Fruit fly (Drosophila melanogaster) whole organism, embryonic: ENCODE results near the gene Pink1.
A peak's percentile ranks its signal among the peaks of the same experiment; 100 is the strongest.

ENCODE experiments used
- CG10321 ChIP-seq: fragments of 200-800 bp; sonication (Bioruptor generic); IDR thresholded peaks from 2 replicates; pipeline ENCODE4 v1.3.6; 2022; ENCODE audit warnings: missing biosample characterization, missing genetic modification characterization
- CG10979 ChIP-seq: fragments of 200-800 bp; sonication (Bioruptor generic); optimal IDR thresholded peaks from 2 replicates; lab custom pipeline; 2018; ENCODE audit warnings: missing biosample characterization, mild to moderate bottlenecking, missing genetic modification characterization, moderate library complexity
- CG11504 ChIP-seq: fragments of 200-800 bp; sonication (Bioruptor generic); optimal IDR thresholded peaks from 3 replicates; lab custom pipeline; 2019; ENCODE audit warnings: missing biosample characterization, mild to moderate bottlenecking, missing genetic modification characterization, moderate library complexity
- CG12104 ChIP-seq: fragments of 200-800 bp; sonication (Bioruptor generic); optimal IDR thresholded peaks from 3 replicates; lab custom pipeline; 2016; ENCODE audit warnings: missing biosample characterization, missing genetic modification characterization
- CG12155 ChIP-seq: fragments of 200-800 bp; sonication (Bioruptor generic); optimal IDR thresholded peaks from 3 replicates; lab custom pipeline; 2016; ENCODE audit warnings: missing biosample characterization, missing genetic modification characterization
- CG15011 ChIP-seq: fragments of 200-800 bp; sonication (Bioruptor generic); optimal IDR thresholded peaks from 3 replicates; lab custom pipeline; 2018; ENCODE audit warnings: missing biosample characterization, mild to moderate bottlenecking, missing genetic modification characterization
- CG15514 ChIP-seq: fragments of 200-800 bp; sonication (Bioruptor generic); optimal IDR thresholded peaks from 3 replicates; lab custom pipeline; 2017; ENCODE audit warnings: missing biosample characterization, missing genetic modification characterization, mild to moderate bottlenecking, moderate library complexity, missing genetic modification reagents
- CG16813 ChIP-seq: fragments of 200-800 bp; sonication (Bioruptor generic); IDR thresholded peaks from 3 replicates; pipeline ENCODE4 v1.3.6; 2022; ENCODE audit warnings: missing biosample characterization, missing genetic modification characterization; ENCODE audit not compliant: partially characterized antibody
- CG17612 ChIP-seq: fragments of 200-800 bp; sonication (Bioruptor generic); IDR thresholded peaks from 2 replicates; pipeline ENCODE4 v1.3.6; 2022; ENCODE audit warnings: missing biosample characterization, missing genetic modification characterization
- CG2712 ChIP-seq: fragments of 200-800 bp; optimal IDR thresholded peaks from 3 replicates; lab custom pipeline; 2019; ENCODE audit warnings: missing biosample characterization, mild to moderate bottlenecking, missing genetic modification characterization, moderate library complexity
- CG3065 ChIP-seq: fragments of 200-800 bp; sonication (Bioruptor generic); optimal IDR thresholded peaks from 2 replicates; lab custom pipeline; 2016; ENCODE audit warnings: missing biosample characterization, missing genetic modification characterization
- CG32532 ChIP-seq: fragments of 200-800 bp; sonication (Bioruptor generic); IDR thresholded peaks from 2 replicates; pipeline ENCODE4 v1.3.6; 2022; ENCODE audit warnings: missing biosample characterization, missing genetic modification characterization
- CG3407 ChIP-seq: fragments of 200-800 bp; sonication (Bioruptor generic); optimal IDR thresholded peaks from 2 replicates; lab custom pipeline; 2018; ENCODE audit warnings: missing biosample characterization, mild to moderate bottlenecking, missing genetic modification characterization
- CG3726 ChIP-seq: fragments of 200-800 bp; sonication (Bioruptor generic); IDR thresholded peaks from 3 replicates; pipeline ENCODE4, ENCODE4 v1.3.6; 2022; ENCODE audit warnings: missing biosample characterization, missing genetic modification characterization
- CG3995 ChIP-seq: fragments of 200-800 bp; sonication (Bioruptor generic); optimal IDR thresholded peaks from 3 replicates; lab custom pipeline; 2016; ENCODE audit warnings: missing biosample characterization, missing genetic modification characterization
- CG43689 ChIP-seq: fragments of 200-800 bp; sonication (Bioruptor generic); IDR thresholded peaks from 2 replicates; pipeline ENCODE4 v1.3.6; 2022; ENCODE audit warnings: missing biosample characterization, missing genetic modification characterization
- CG4820 ChIP-seq: fragments of 200-800 bp; sonication (Bioruptor generic); optimal IDR thresholded peaks from 3 replicates; lab custom pipeline; 2016; ENCODE audit warnings: missing biosample characterization, missing genetic modification characterization
- CG7745 ChIP-seq: fragments of 200-800 bp; sonication (Bioruptor generic); optimal IDR thresholded peaks from 2 replicates; lab custom pipeline; 2018; ENCODE audit warnings: missing biosample characterization, mild to moderate bottlenecking, missing genetic modification characterization, moderate library complexity
- CG7839 ChIP-seq: fragments of 200-800 bp; sonication (Bioruptor generic); optimal IDR thresholded peaks from 3 replicates; lab custom pipeline; 2018; ENCODE audit warnings: missing biosample characterization, mild to moderate bottlenecking, missing genetic modification characterization, moderate library complexity
- CG7987 ChIP-seq: fragments of 200-800 bp; sonication (Bioruptor generic); optimal IDR thresholded peaks from 2 replicates; lab custom pipeline; 2018; ENCODE audit warnings: missing biosample characterization, mild to moderate bottlenecking, missing genetic modification characterization, moderate library complexity
- CG9609 ChIP-seq: fragments of 200-800 bp; sonication (Bioruptor generic); optimal IDR thresholded peaks from 3 replicates; lab custom pipeline; 2016; ENCODE audit warnings: missing biosample characterization, missing genetic modification characterization
- CG9932 ChIP-seq: fragments of 200-800 bp; sonication (Bioruptor generic); IDR thresholded peaks from 2 replicates; pipeline ENCODE4 v1.3.6; 2022; ENCODE audit warnings: missing biosample characterization, missing genetic modification characterization
- CHES-1-like ChIP-seq: fragments of 200-800 bp; sonication (Bioruptor generic); optimal IDR thresholded peaks from 2 replicates; lab custom pipeline; 2016; ENCODE audit warnings: missing biosample characterization, missing genetic modification characterization
- E2f1 ChIP-seq: fragments of 200-800 bp; sonication (Bioruptor generic); IDR thresholded peaks from 2 replicates; pipeline ENCODE4 v1.3.6; 2022; ENCODE audit warnings: missing biosample characterization, missing genetic modification characterization
- ERR ChIP-seq: fragments of 200-800 bp; sonication (Bioruptor generic); optimal IDR thresholded peaks from 2 replicates; lab custom pipeline; 2016; ENCODE audit warnings: missing biosample characterization, missing genetic modification characterization
- Gug ChIP-seq: fragments of 200-800 bp; sonication (Bioruptor generic); IDR thresholded peaks from 4 replicates; pipeline ENCODE4 v1.3.6; 2022; ENCODE audit warnings: missing biosample characterization, missing genetic modification characterization
- MTF-1 ChIP-seq: fragments of 200-800 bp; sonication (Bioruptor generic); optimal IDR thresholded peaks from 2 replicates; lab custom pipeline; 2018; ENCODE audit warnings: missing biosample characterization, mild to moderate bottlenecking, missing genetic modification characterization, borderline replicate concordance
- NK7.1 ChIP-seq: fragments of 200-800 bp; sonication (Bioruptor generic); optimal IDR thresholded peaks from 3 replicates; lab custom pipeline; 2016; ENCODE audit warnings: missing biosample characterization, missing genetic modification characterization
- Nf-YA ChIP-seq: fragments of 200-800 bp; sonication (Bioruptor generic); IDR thresholded peaks from 2 replicates; pipeline ENCODE4 v1.3.6; 2022; ENCODE audit warnings: missing biosample characterization, missing genetic modification characterization
- Pdp1 ChIP-seq, 2 experiments: fragments of 200-800 bp; sonication (Bioruptor generic); optimal IDR thresholded peaks; 3 replicates each; lab custom pipeline; 2016; ENCODE audit warnings: missing biosample characterization in 2 of 2, missing genetic modification characterization in 2 of 2, mild to moderate bottlenecking in 1 of 2, moderate library complexity in 1 of 2
- Sin3A ChIP-seq: fragments of >200 bp; optimal IDR thresholded peaks from 2 replicates; lab custom pipeline; 2018
- btn ChIP-seq: fragments of 200-800 bp; sonication (Bioruptor generic); optimal IDR thresholded peaks from 2 replicates; lab custom pipeline; 2016; ENCODE audit warnings: missing biosample characterization, missing genetic modification characterization
- cato ChIP-seq: fragments of 200-800 bp; sonication (Bioruptor generic); optimal IDR thresholded peaks from 2 replicates; lab custom pipeline; 2016; ENCODE audit warnings: missing biosample characterization, missing genetic modification characterization, borderline replicate concordance
- crol ChIP-seq: fragments of 200-800 bp; sonication (Bioruptor generic); IDR thresholded peaks from 2 replicates; pipeline ENCODE4 v1.3.6; 2022; ENCODE audit warnings: missing biosample characterization, missing genetic modification characterization
- dmrt11E ChIP-seq: fragments of 200-800 bp; sonication (Bioruptor generic); optimal IDR thresholded peaks from 3 replicates; lab custom pipeline; 2018; ENCODE audit warnings: missing biosample characterization, mild to moderate bottlenecking, missing genetic modification characterization, moderate library complexity
- dmrt99B ChIP-seq: fragments of 200-800 bp; sonication (Bioruptor generic); optimal IDR thresholded peaks from 2 replicates; lab custom pipeline; 2018; ENCODE audit warnings: missing biosample characterization, mild to moderate bottlenecking, missing genetic modification characterization, moderate library complexity
- fu2 ChIP-seq: fragments of 200-800 bp; sonication (Bioruptor generic); optimal IDR thresholded peaks from 2 replicates; lab custom pipeline; 2016; ENCODE audit warnings: missing biosample characterization, missing genetic modification characterization
- gsb ChIP-seq: fragments of 200-800 bp; sonication (Bioruptor generic); IDR thresholded peaks from 2 replicates; pipeline ENCODE4 v1.3.6; 2022; ENCODE audit warnings: missing biosample characterization, missing genetic modification characterization
- h ChIP-seq: fragments of >200 bp; optimal IDR thresholded peaks from 2 replicates; lab custom pipeline; 2017
- lbe ChIP-seq: fragments of 200-800 bp; sonication (Bioruptor generic); optimal IDR thresholded peaks from 2 replicates; lab custom pipeline; 2016; ENCODE audit warnings: missing biosample characterization, mild to moderate bottlenecking, missing genetic modification characterization
- phol ChIP-seq: fragments of 200-800 bp; sonication (Bioruptor generic); optimal IDR thresholded peaks from 3 replicates; lab custom pipeline; 2018; ENCODE audit warnings: missing biosample characterization, mild to moderate bottlenecking, missing genetic modification characterization, moderate library complexity
- rib ChIP-seq: fragments of 200-800 bp; sonication (Bioruptor generic); IDR thresholded peaks from 2 replicates; pipeline ENCODE4 v1.3.6; 2022; ENCODE audit warnings: missing biosample characterization, missing genetic modification characterization
- run ChIP-seq: fragments of 200-800 bp; sonication (Bioruptor generic); optimal IDR thresholded peaks from 3 replicates; lab custom pipeline; 2018; ENCODE audit warnings: missing biosample characterization, mild to moderate bottlenecking, missing genetic modification characterization
- seq ChIP-seq: fragments of 200-800 bp; sonication (Bioruptor generic); IDR thresholded peaks from 2 replicates; pipeline ENCODE4 v1.3.6; 2022; ENCODE audit warnings: missing biosample characterization, missing genetic modification characterization
- shn ChIP-seq: fragments of 200-800 bp; sonication (Bioruptor generic); optimal IDR thresholded peaks from 3 replicates; lab custom pipeline; 2016; ENCODE audit warnings: missing biosample characterization, missing genetic modification characterization
- so ChIP-seq: fragments of 200-800 bp; sonication (Bioruptor generic); IDR thresholded peaks from 3 replicates; pipeline ENCODE4 v1.3.6; 2022; ENCODE audit warnings: missing biosample characterization, missing genetic modification characterization
- ssp ChIP-seq: fragments of 200-800 bp; sonication (Bioruptor generic); IDR thresholded peaks from 2 replicates; pipeline ENCODE4 v1.3.6; 2022; ENCODE audit warnings: missing biosample characterization, missing genetic modification characterization
- ttk ChIP-seq: fragments of 200-800 bp; sonication (Bioruptor generic); IDR thresholded peaks from 2 replicates; pipeline ENCODE4 v2.1.2; 2022; ENCODE audit warnings: missing biosample characterization, missing genetic modification characterization
- z ChIP-seq: fragments of 200-800 bp; sonication (Bioruptor generic); IDR thresholded peaks from 3 replicates; pipeline ENCODE4 v1.3.6; 2022; ENCODE audit warnings: missing biosample characterization, missing genetic modification characterization
- zfh1 ChIP-seq: fragments of 200-800 bp; sonication (Bioruptor generic); IDR thresholded peaks from 3 replicates; pipeline ENCODE4 v1.3.6; 2022; ENCODE audit warnings: missing biosample characterization, missing genetic modification characterization

Pink1 gene

dm6 chrX:6678635-6679501, 4.7 kb upstream of the Pink1 start, which contains the start of gene ND-ASHI (continued):
- peak; percentile 75 for TF ChIP-seq run (tag; lab: Kevin White, UChicago)
- peak; percentile 93 for TF ChIP-seq CG4820
- peak; percentile 90 for TF ChIP-seq CG12104 (GFP tag; lab: Kevin White, UChicago)
- peak; percentile 89 for TF ChIP-seq CG10979 (tag; lab: Kevin White, UChicago)
- TF ChIP-seq CG9609 (GFP tag; lab: Kevin White, UChicago), result peak; percentile 84
- peak; percentile 82 for TF ChIP-seq CG3065
- peak; percentile 99 for TF ChIP-seq CG32532 (GFP tag; lab: Robert Waterston, UW)
- TF ChIP-seq h (lab: Kevin White, UChicago), result no peak
- peak; percentile 91 for TF ChIP-seq gsb
- TF ChIP-seq cato (GFP tag; lab: Kevin White, UChicago), result peak; percentile 69
- TF ChIP-seq MTF-1 (GFP tag; lab: Kevin White, UChicago), result peak; percentile 89
- TF ChIP-seq z, result peak; percentile 60; the same call in 2 of the 3 replicates
- no peak for TF ChIP-seq CG16813 (GFP tag; lab: Robert Waterston, UW)
- peak; percentile 93 for TF ChIP-seq CG3726
- TF ChIP-seq CG15011 (GFP tag; lab: Kevin White, UChicago), result peak; percentile 91
- peak; percentile 81 for TF ChIP-seq ssp (GFP tag; lab: Robert Waterston, UW)
- peak; percentile 78 for TF ChIP-seq NK7.1 (GFP tag; lab: Kevin White, UChicago)
- peak; percentile 92 for TF ChIP-seq Nf-YA (GFP tag; lab: Robert Waterston, UW)
- peak; percentile 92 for TF ChIP-seq CG11504
- peak; percentile 87 for TF ChIP-seq CG43689 (GFP tag; lab: Robert Waterston, UW)
- no peak for TF ChIP-seq CG7745 (tag; lab: Kevin White, UChicago)
- peak; percentile 95 for TF ChIP-seq seq
- TF ChIP-seq CG9932 (GFP tag; lab: Robert Waterston, UW), result peak; percentile 98
- peak; percentile 97 for TF ChIP-seq CG7839 (tag; lab: Kevin White, UChicago)
- TF ChIP-seq phol, result peak; percentile 87
- 0 out of 2 replicates have a peak, but pooled peaks have one; percentile 28 for TF ChIP-seq crol
- TF ChIP-seq dmrt99B (tag; lab: Kevin White, UChicago), result peak; percentile 94
- peak; percentile 92 for TF ChIP-seq CG17612 (GFP tag; lab: Robert Waterston, UW)
- peak; percentile 85 for TF ChIP-seq CHES-1-like (GFP tag; lab: Kevin White, UChicago)
- TF ChIP-seq CG15514, result peak; percentile 93
- peak; percentile 86 for TF ChIP-seq fu2
- TF ChIP-seq E2f1 (GFP tag; lab: Robert Waterston, UW), result peak; percentile 94
- peak; percentile 68 for TF ChIP-seq CG3995 (GFP tag; lab: Kevin White, UChicago)
- peak; percentile 84 for TF ChIP-seq CG3407 (GFP tag; lab: Kevin White, UChicago)
- peak; percentile 79 for TF ChIP-seq btn
- TF ChIP-seq rib (GFP tag; lab: Robert Waterston, UW), result peak; percentile 96
- TF ChIP-seq Sin3A (lab: Kevin White, UChicago), result no peak
- TF ChIP-seq zfh1 (GFP tag; lab: Robert Waterston, UW), result peak; percentile 96
- peak; percentile 95 for TF ChIP-seq Pdp1 (GFP tag; optimal IDR thresholded peaks at IDR 0.05; lab: Kevin White, UChicago)
- TF ChIP-seq ttk (GFP tag; lab: Robert Waterston, UW), result peak; percentile 93
- TF ChIP-seq CG7987 (GFP tag; lab: Kevin White, UChicago), result peak; percentile 89
- peak; percentile 65 for TF ChIP-seq CG10321 (GFP tag; lab: Robert Waterston, UW)
- TF ChIP-seq ERR (GFP tag; lab: Kevin White, UChicago), result peak; percentile 93
- peak; percentile 77 for TF ChIP-seq shn (GFP tag; lab: Kevin White, UChicago)
- TF ChIP-seq so (GFP tag; lab: Robert Waterston, UW), result peak; percentile 94
- TF ChIP-seq dmrt11E (tag; lab: Kevin White, UChicago), result peak; percentile 84
- peak; percentile 93 for TF ChIP-seq CG12155
- TF ChIP-seq Gug (GFP tag; lab: Robert Waterston, UW), result peak; percentile 95
- peak; percentile 91 for TF ChIP-seq CG2712 (tag; lab: Kevin White, UChicago)
- peak; percentile 93 for TF ChIP-seq lbe (GFP tag; lab: Kevin White, UChicago)
